Fruit fly (Drosophila melanogaster) whole organism, prepupa: Measurements from ENCODE around the gene Sgs8.

Experiments used
- CG10669 ChIP-seq: fragments of 200-800 bp; sonication (Bioruptor generic); optimal IDR thresholded peaks from 3 replicates; lab custom pipeline; 2018; ENCODE audit warnings: missing biosample characterization, mild to moderate bottlenecking, missing genetic modification characterization, moderate library complexity
- CG11902 ChIP-seq: fragments of 200-800 bp; sonication (Bioruptor generic); optimal IDR thresholded peaks from 3 replicates; lab custom pipeline; 2016; ENCODE audit warnings: missing biosample characterization, missing genetic modification characterization
- CG15336 ChIP-seq: fragments of 200-800 bp; sonication (Bioruptor generic); IDR thresholded peaks from 2 replicates; pipeline ENCODE4 v1.3.6; 2022; ENCODE audit warnings: missing biosample characterization, missing genetic modification characterization
- CG1621 ChIP-seq: fragments of 200-800 bp; sonication (Bioruptor generic); optimal IDR thresholded peaks from 3 replicates; lab custom pipeline; 2018; ENCODE audit warnings: missing biosample characterization, mild to moderate bottlenecking, missing genetic modification characterization
- CG3032 ChIP-seq: fragments of 200-800 bp; optimal IDR thresholded peaks from 2 replicates; lab custom pipeline; 2019; ENCODE audit warnings: missing biosample characterization, mild to moderate bottlenecking, missing genetic modification characterization, moderate library complexity
- CG32006 ChIP-seq: fragments of 200-800 bp; sonication (Bioruptor generic); optimal IDR thresholded peaks from 3 replicates; lab custom pipeline; 2017; ENCODE audit warnings: missing biosample characterization, mild to moderate bottlenecking, missing genetic modification characterization
- CG34406 ChIP-seq: fragments of 200-800 bp; sonication (Bioruptor generic); optimal IDR thresholded peaks from 3 replicates; lab custom pipeline; 2016; ENCODE audit warnings: missing biosample characterization, missing genetic modification characterization
- CG4318 ChIP-seq: fragments of 200-800 bp; sonication (Bioruptor generic); optimal IDR thresholded peaks from 3 replicates; lab custom pipeline; 2017; ENCODE audit warnings: missing biosample characterization, mild to moderate bottlenecking, missing genetic modification characterization
- CG6163 ChIP-seq: fragments of 200-800 bp; sonication (Bioruptor generic); IDR thresholded peaks from 3 replicates; pipeline ENCODE4 v1.3.6; 2022; ENCODE audit warnings: missing biosample characterization, missing genetic modification characterization
- CG6276 ChIP-seq: fragments of 200-800 bp; sonication (Bioruptor generic); optimal IDR thresholded peaks from 2 replicates; lab custom pipeline; 2017; ENCODE audit warnings: missing biosample characterization, mild to moderate bottlenecking, missing genetic modification characterization
- CG6854 ChIP-seq: fragments of 200-800 bp; sonication (Bioruptor generic); optimal IDR thresholded peaks from 2 replicates; lab custom pipeline; 2017; ENCODE audit warnings: missing biosample characterization, mild to moderate bottlenecking, missing genetic modification characterization
- CG8119 ChIP-seq: fragments of 200-800 bp; sonication (Bioruptor generic); IDR thresholded peaks from 3 replicates; pipeline ENCODE4 v1.3.6; 2022; ENCODE audit warnings: missing biosample characterization, missing genetic modification characterization
- CG8319 ChIP-seq: fragments of 200-800 bp; sonication (Bioruptor generic); optimal IDR thresholded peaks from 3 replicates; lab custom pipeline; 2016; ENCODE audit warnings: missing biosample characterization, missing genetic modification characterization
- CG8632 ChIP-seq: fragments of 200-800 bp; sonication (Bioruptor generic); optimal IDR thresholded peaks from 3 replicates; lab custom pipeline; 2016; ENCODE audit warnings: missing biosample characterization, missing genetic modification characterization
- Eip75B ChIP-seq: fragments of 200-800 bp; sonication (Bioruptor generic); optimal IDR thresholded peaks from 3 replicates; lab custom pipeline; 2016; ENCODE audit warnings: missing biosample characterization, missing genetic modification characterization
- Eip78C ChIP-seq: fragments of 200-800 bp; sonication (Bioruptor generic); peaks from one replicate; lab custom pipeline; 2016; ENCODE audit warnings: missing biosample characterization, missing genetic modification characterization
- Ets21C ChIP-seq: fragments of 200-800 bp; sonication (Bioruptor generic); optimal IDR thresholded peaks from 3 replicates; lab custom pipeline; 2016; ENCODE audit warnings: missing biosample characterization, missing genetic modification characterization
- Ets96B ChIP-seq: fragments of 200-800 bp; optimal IDR thresholded peaks from 2 replicates; lab custom pipeline; 2019; ENCODE audit warnings: missing biosample characterization, mild to moderate bottlenecking, missing genetic modification characterization, moderate library complexity
- Gug ChIP-seq: fragments of 200-800 bp; sonication (Bioruptor generic); IDR thresholded peaks from 2 replicates; pipeline ENCODE4 v1.3.6; 2022; ENCODE audit warnings: missing biosample characterization, missing genetic modification characterization
- Hr4 ChIP-seq: fragments of 200-800 bp; sonication (Bioruptor generic); optimal IDR thresholded peaks from 3 replicates; lab custom pipeline; 2016; ENCODE audit warnings: missing biosample characterization, missing genetic modification characterization
- Lpt ChIP-seq: fragments of 200-800 bp; sonication (Bioruptor generic); optimal IDR thresholded peaks from 3 replicates; lab custom pipeline; 2016; ENCODE audit warnings: missing biosample characterization, missing genetic modification characterization
- Met ChIP-seq: fragments of 200-800 bp; sonication (Bioruptor generic); optimal IDR thresholded peaks from 3 replicates; lab custom pipeline; 2016; ENCODE audit warnings: missing biosample characterization, missing genetic modification characterization
- OdsH ChIP-seq: fragments of 200-800 bp; sonication (Bioruptor generic); optimal IDR thresholded peaks from 3 replicates; lab custom pipeline; 2016; ENCODE audit warnings: missing biosample characterization, missing genetic modification characterization
- Smox ChIP-seq: fragments of 200-800 bp; sonication (Bioruptor generic); optimal IDR thresholded peaks from 3 replicates; lab custom pipeline; 2016; ENCODE audit warnings: missing biosample characterization, missing genetic modification characterization
- Sox102F ChIP-seq: fragments of 200-800 bp; sonication (Bioruptor generic); optimal IDR thresholded peaks from 2 replicates; lab custom pipeline; 2016; ENCODE audit warnings: missing biosample characterization, mild to moderate bottlenecking, missing genetic modification characterization
- cyc ChIP-seq: fragments of 200-800 bp; sonication (Bioruptor generic); optimal IDR thresholded peaks from 3 replicates; lab custom pipeline; 2016; ENCODE audit warnings: missing biosample characterization, missing genetic modification characterization
- dac ChIP-seq: fragments of 200-800 bp; sonication (Bioruptor generic); optimal IDR thresholded peaks from 2 replicates; lab custom pipeline; 2017; ENCODE audit warnings: missing biosample characterization, mild to moderate bottlenecking, missing genetic modification characterization
- dsx ChIP-seq: fragments of 200-800 bp; optimal IDR thresholded peaks from 3 replicates; lab custom pipeline; 2019; ENCODE audit warnings: missing biosample characterization, mild to moderate bottlenecking, missing genetic modification characterization, moderate library complexity; ENCODE audit not compliant: poor library complexity, severe bottlenecking
- eg ChIP-seq: fragments of 200-800 bp; sonication (Bioruptor generic); IDR thresholded peaks from 3 replicates; pipeline ENCODE4 v1.3.6; 2022; ENCODE audit warnings: missing biosample characterization, missing genetic modification characterization
- esn ChIP-seq: fragments of 200-800 bp; sonication (Bioruptor generic); optimal IDR thresholded peaks from 2 replicates; lab custom pipeline; 2016; ENCODE audit warnings: missing biosample characterization, mild to moderate bottlenecking, missing genetic modification characterization, moderate library complexity
- fd59A ChIP-seq: fragments of 200-800 bp; sonication (Bioruptor generic); optimal IDR thresholded peaks from 2 replicates; lab custom pipeline; 2017; ENCODE audit warnings: missing biosample characterization, mild to moderate bottlenecking, missing genetic modification characterization, missing genetic modification reagents
- fd85E ChIP-seq: fragments of 200-800 bp; sonication (Bioruptor generic); optimal IDR thresholded peaks from 3 replicates; lab custom pipeline; 2016; ENCODE audit warnings: missing biosample characterization, missing genetic modification characterization
- fkh ChIP-seq: fragments of 200-800 bp; sonication (Bioruptor generic); optimal IDR thresholded peaks from 3 replicates; lab custom pipeline; 2017; ENCODE audit warnings: missing biosample characterization, mild to moderate bottlenecking, missing genetic modification characterization, moderate library complexity
- lz ChIP-seq: fragments of 200-800 bp; sonication (Bioruptor generic); optimal IDR thresholded peaks from 3 replicates; lab custom pipeline; 2016; ENCODE audit warnings: missing biosample characterization, missing genetic modification characterization
- net ChIP-seq: fragments of 200-800 bp; sonication (Bioruptor generic); optimal IDR thresholded peaks from 3 replicates; lab custom pipeline; 2016; ENCODE audit warnings: missing biosample characterization, missing genetic modification characterization
- pdm3 ChIP-seq: fragments of 200-800 bp; sonication (Bioruptor generic); optimal IDR thresholded peaks from 3 replicates; lab custom pipeline; 2016; ENCODE audit warnings: missing biosample characterization, missing genetic modification characterization
- salr ChIP-seq, 2 experiments: fragments of 200-800 bp; sonication (Bioruptor generic); optimal IDR thresholded peaks; 3 replicates each; lab custom pipeline; 2016 to 2018; ENCODE audit warnings: missing biosample characterization in 2 of 2, missing genetic modification characterization in 2 of 2, mild to moderate bottlenecking in 1 of 2
- spab ChIP-seq: fragments of 200-800 bp; sonication (Bioruptor generic); optimal IDR thresholded peaks from 2 replicates; lab custom pipeline; 2017; ENCODE audit warnings: missing biosample characterization, mild to moderate bottlenecking, missing genetic modification characterization, missing genetic modification reagents
- ss ChIP-seq, 2 experiments: fragments of 200-800 bp; sonication (Bioruptor generic); optimal IDR thresholded peaks; 2 replicates in 1 of 2; 3 replicates in 1 of 2; lab custom pipeline; 2017 to 2018; ENCODE audit warnings: mild to moderate bottlenecking in 2 of 2, missing biosample characterization in 2 of 2, missing genetic modification characterization in 2 of 2, moderate library complexity in 1 of 2
- svp ChIP-seq: fragments of 200-800 bp; sonication (Bioruptor generic); peaks from one replicate; lab custom pipeline; 2016; ENCODE audit warnings: missing biosample characterization, missing genetic modification characterization
- topi ChIP-seq: fragments of 200-800 bp; sonication (Bioruptor generic); optimal IDR thresholded peaks from 3 replicates; lab custom pipeline; 2016; ENCODE audit warnings: missing biosample characterization, missing genetic modification characterization
- vri ChIP-seq: fragments of 200-800 bp; sonication (Bioruptor generic); optimal IDR thresholded peaks from 3 replicates; lab custom pipeline; 2016; ENCODE audit warnings: missing biosample characterization, mild to moderate bottlenecking, missing genetic modification characterization

Gene Sgs8

dm6 chr3L:11511243-11511642 lies 2.0 kb upstream of the Sgs8 start:
- TF ChIP-seq fkh (GFP tag; lab: Kevin White, UChicago) (peak; percentile 2), lz (GFP tag; lab: Kevin White, UChicago) (no peak)
- TF ChIP-seq, all 60 proteins: peak for 1

dm6 chr3L:11510489-11510888 lies 1.3 kb upstream of the Sgs8 start, which contains the start of gene CG33272:
Gene CG33272 (minus strand): TSS chr3L:11510589.
- TF ChIP-seq fd59A (GFP tag; lab: Kevin White, UChicago) (no peak), Lpt (GFP tag; lab: Kevin White, UChicago) (no peak), svp (GFP tag; lab: Kevin White, UChicago) (no peak), fd85E (GFP tag; lab: Kevin White, UChicago) (no peak), CG34406 (no peak), CG8319 (GFP tag; lab: Kevin White, UChicago) (no peak), Ets21C (GFP tag; lab: Kevin White, UChicago) (no peak), dsx (GFP tag; lab: Kevin White, UChicago) (no peak), Eip75B (GFP tag; lab: Kevin White, UChicago) (no peak)

dm6 chr3L:11508337-11508736 lies 857 bp downstream of the Sgs8 start, which contains the start of gene CG33500:
Gene CG33500 (plus strand): TSS chr3L:11508637.
- TF ChIP-seq CG8319 (GFP tag; lab: Kevin White, UChicago) (no peak), CG8632 (GFP tag; lab: Kevin White, UChicago) (no peak), Gug (GFP tag; lab: Robert Waterston, UW) (no peak), Sox102F (GFP tag; lab: Kevin White, UChicago) (no peak), CG4318 (GFP tag; lab: Kevin White, UChicago) (no peak), fd85E (GFP tag; lab: Kevin White, UChicago) (no peak), OdsH (GFP tag; lab: Kevin White, UChicago) (no peak), pdm3 (no peak), CG32006 (no peak), fd59A (GFP tag; lab: Kevin White, UChicago) (no peak)

dm6 chr3L:11493090-11493807 lies 15.9 kb downstream of the Sgs8 start:
- TF ChIP-seq CG6163 (GFP tag; lab: Robert Waterston, UW) (peak; percentile 36; the same call in 1 of the 3 replicates), CG8119 (GFP tag; lab: Robert Waterston, UW) (0 out of 3 replicates have a peak, but pooled peaks have one; percentile 24), CG8319 (GFP tag; lab: Kevin White, UChicago) (no peak), Ets96B (tag; lab: Kevin White, UChicago) (peak; percentile 25), salr (GFP tag; optimal IDR thresholded peaks at IDR 0.05; lab: Kevin White, UChicago) (peak in 1 of 2 experiments; percentile 44), Smox (GFP tag; lab: Kevin White, UChicago) (peak; percentile 50), Gug (GFP tag; lab: Robert Waterston, UW) (no peak), CG6276 (GFP tag; lab: Kevin White, UChicago) (no peak), eg (GFP tag; lab: Robert Waterston, UW) (peak; percentile 35; the same call in 1 of the 3 replicates), vri (GFP tag; lab: Kevin White, UChicago) (peak; percentile 25), topi (GFP tag; lab: Kevin White, UChicago) (peak; percentile 28), CG34406 (peak; percentile 44), Hr4 (peak; percentile 54), CG15336 (GFP tag; lab: Robert Waterston, UW) (peak; percentile 23; the same call in 1 of the 2 replicates), svp (GFP tag; lab: Kevin White, UChicago) (peak; percentile 68), fd85E (GFP tag; lab: Kevin White, UChicago) (peak; percentile 40), fd59A (GFP tag; lab: Kevin White, UChicago) (no peak), spab (peak; percentile 26), CG11902 (GFP tag; lab: Kevin White, UChicago) (no peak), OdsH (GFP tag; lab: Kevin White, UChicago) (peak; percentile 62), Sox102F (GFP tag; lab: Kevin White, UChicago) (peak; percentile 15), Eip78C (GFP tag; lab: Kevin White, UChicago) (peak; percentile 64), net (GFP tag; lab: Kevin White, UChicago) (no peak), CG3032 (peak; percentile 24), Met (GFP tag; lab: Kevin White, UChicago) (peak; percentile 41), CG1621 (tag; lab: Kevin White, UChicago) (no peak), dac (GFP tag; lab: Kevin White, UChicago) (no peak), cyc (GFP tag; lab: Kevin White, UChicago) (peak; percentile 21), dsx (GFP tag; lab: Kevin White, UChicago) (no peak), CG6854 (GFP tag; lab: Kevin White, UChicago) (peak; percentile 80), pdm3 (peak; percentile 45), ss (GFP tag; optimal IDR thresholded peaks at IDR 0.05; lab: Kevin White, UChicago) (peak; percentile 22 to 60), esn (GFP tag; lab: Kevin White, UChicago) (peak; percentile 33), CG10669 (peak; percentile 41)
